Fruit fly (Drosophila melanogaster): ENCODE measurements around the gene CG14983.

CG14983 gene

dm6 chr3L:3903301-3903700 lies 45.8 kb downstream of the CG14983 start, which contains the start of gene Sc2 (continued):
- no peak for TF ChIP-seq CG13775 (GFP tag; optimal IDR thresholded peaks at IDR 0.05)
- peak; percentile 49 for TF ChIP-seq ERR (GFP tag; optimal IDR thresholded peaks at IDR 0.05)
- TF ChIP-seq ab (GFP tag; optimal IDR thresholded peaks at IDR 0.05): no peak
- 0 out of 3 replicates have a peak, but pooled peaks have one; percentile 53 for TF ChIP-seq CG7963 (GFP tag; IDR thresholded peaks at IDR 0.05; ENCODE audit: partially characterized antibody)
- TF ChIP-seq CG3995 (GFP tag; optimal IDR thresholded peaks at IDR 0.05): no peak
- TF ChIP-seq GATAe (GFP tag; conservative IDR thresholded peaks at IDR 0.05): no peak
- TF ChIP-seq Chrac-16 (GFP tag; optimal IDR thresholded peaks at IDR 0.05): no peak
- TF ChIP-seq pho (GFP tag; optimal IDR thresholded peaks at IDR 0.05): no peak
- TF ChIP-seq CG3847 (GFP tag; IDR thresholded peaks at IDR 0.05): peak; percentile 49
- TF ChIP-seq Sry-β (GFP tag; optimal IDR thresholded peaks at IDR 0.05): no peak
- no peak for TF ChIP-seq ems (GFP tag; optimal IDR thresholded peaks at IDR 0.05)
- no peak for TF ChIP-seq CG2889 (GFP tag; IDR thresholded peaks at IDR 0.05)
- TF ChIP-seq maf-S (GFP tag; optimal IDR thresholded peaks at IDR 0.05): no peak
- peak; percentile 38; the same call in 1 of the 2 replicates for TF ChIP-seq amos (GFP tag; IDR thresholded peaks at IDR 0.05; ENCODE audit: partially characterized antibody)
- no peak for TF ChIP-seq dmrt11E (tag; optimal IDR thresholded peaks at IDR 0.05)
- no peak for TF ChIP-seq bowl (GFP tag; IDR thresholded peaks at IDR 0.05)
- no peak for TF ChIP-seq lab (GFP tag; optimal IDR thresholded peaks at IDR 0.05)
- TF ChIP-seq CG15514 (GFP tag; optimal IDR thresholded peaks at IDR 0.05): no peak
- TF ChIP-seq NC2α (GFP tag; optimal IDR thresholded peaks at IDR 0.05): no peak
- no peak for TF ChIP-seq CG8359 (GFP tag; optimal IDR thresholded peaks at IDR 0.05; ENCODE audit: borderline replicate concordance)
- TF ChIP-seq Eip74EF (GFP tag; optimal IDR thresholded peaks at IDR 0.05): no peak
- no peak for TF ChIP-seq psq (GFP tag; optimal IDR thresholded peaks at IDR 0.05)
- TF ChIP-seq MBD-R2 (GFP tag; IDR thresholded peaks at IDR 0.05): peak; percentile 67
- no peak for TF ChIP-seq ro (GFP tag; IDR thresholded peaks at IDR 0.05)
- TF ChIP-seq CG11247 (GFP tag; IDR thresholded peaks at IDR 0.05): 0 out of 2 replicates have a peak, but pooled peaks have one; percentile 21
- no peak for TF ChIP-seq gsb-n (tag; optimal IDR thresholded peaks at IDR 0.05)
- no peak for TF ChIP-seq CG13624 (GFP tag; optimal IDR thresholded peaks at IDR 0.05)
- no peak for TF ChIP-seq Drgx (GFP tag; IDR thresholded peaks at IDR 0.05)
- peak; percentile 41 for TF ChIP-seq lilli (GFP tag; optimal IDR thresholded peaks at IDR 0.05)
- no peak for TF ChIP-seq CG15696 (tag; optimal IDR thresholded peaks at IDR 0.05)
- peak; percentile 61 for TF ChIP-seq gfzf (GFP tag; optimal IDR thresholded peaks at IDR 0.05)
- TF ChIP-seq CG17802 (tag; optimal IDR thresholded peaks at IDR 0.05): no peak
- TF ChIP-seq Hr3 (GFP tag; optimal IDR thresholded peaks at IDR 0.05): no peak
- no peak for TF ChIP-seq dysf (GFP tag; IDR thresholded peaks at IDR 0.05)
- peak; percentile 55; the same call in 1 of the 2 replicates for TF ChIP-seq Bgb (GFP tag; IDR thresholded peaks at IDR 0.05; ENCODE audit: partially characterized antibody)
- TF ChIP-seq exex (tag; optimal IDR thresholded peaks at IDR 0.05): no peak
- 0 out of 3 replicates have a peak, but pooled peaks have one; percentile 38 for TF ChIP-seq Opbp (GFP tag; IDR thresholded peaks at IDR 0.05; ENCODE audit: partially characterized antibody)
- TF ChIP-seq CG12236 (GFP tag; optimal IDR thresholded peaks at IDR 0.05): no peak
- no peak for TF ChIP-seq B-H1 (GFP tag; IDR thresholded peaks at IDR 0.05)
- peak; percentile 71 for TF ChIP-seq Med (GFP tag)
- no peak for TF ChIP-seq CG12219 (GFP tag; optimal IDR thresholded peaks at IDR 0.05)
- no peak for TF ChIP-seq rib (GFP tag; IDR thresholded peaks at IDR 0.05)
- TF ChIP-seq Myb (GFP tag; optimal IDR thresholded peaks at IDR 0.05): no peak
- TF ChIP-seq Tbp (GFP tag; optimal IDR thresholded peaks at IDR 0.05): no peak
- no peak for TF ChIP-seq CG18619 (GFP tag; optimal IDR thresholded peaks at IDR 0.05)
- no peak for TF ChIP-seq Atf6 (GFP tag; IDR thresholded peaks at IDR 0.05)
- TF ChIP-seq E2f2 (GFP tag; IDR thresholded peaks at IDR 0.05): peak; percentile 49
- no peak; the same call in 2 of the 3 replicates for TF ChIP-seq Aef1 (GFP tag; IDR thresholded peaks at IDR 0.05)
- peak; percentile 42; the same call in 1 of the 2 replicates for TF ChIP-seq ssp (GFP tag; IDR thresholded peaks at IDR 0.05)
- 0 out of 2 replicates have a peak, but pooled peaks have one; percentile 17 for TF ChIP-seq NFAT (GFP tag; IDR thresholded peaks at IDR 0.05)
- no peak for TF ChIP-seq CG7786 (GFP tag; optimal IDR thresholded peaks at IDR 0.05)
